Fruit fly (Drosophila melanogaster) whole organism, embryonic: ENCODE measurements around the gene CG3337.

Source experiments
- Adf1 ChIP-seq: fragments of 200-800 bp; sonication (Bioruptor generic); IDR thresholded peaks from 2 replicates; pipeline ENCODE4 v1.3.6; 2022; ENCODE audit warnings: missing biosample characterization, missing genetic modification characterization
- CG10321 ChIP-seq: fragments of 200-800 bp; sonication (Bioruptor generic); IDR thresholded peaks from 2 replicates; pipeline ENCODE4 v1.3.6; 2022; ENCODE audit warnings: missing biosample characterization, missing genetic modification characterization
- CG10959 ChIP-seq: fragments of 200-800 bp; sonication (Bioruptor generic); IDR thresholded peaks from 2 replicates; pipeline ENCODE4 v1.3.6; 2022; ENCODE audit warnings: missing biosample characterization, missing genetic modification characterization
- CG10979 ChIP-seq: fragments of 200-800 bp; sonication (Bioruptor generic); optimal IDR thresholded peaks from 2 replicates; lab custom pipeline; 2018; ENCODE audit warnings: missing biosample characterization, mild to moderate bottlenecking, missing genetic modification characterization, moderate library complexity
- CG11085 ChIP-seq: fragments of 200-800 bp; sonication (Bioruptor generic); IDR thresholded peaks from 2 replicates; pipeline ENCODE4 v1.3.6; 2022; ENCODE audit warnings: missing biosample characterization, missing genetic modification characterization
- CG11504 ChIP-seq: fragments of 200-800 bp; sonication (Bioruptor generic); optimal IDR thresholded peaks from 3 replicates; lab custom pipeline; 2019; ENCODE audit warnings: missing biosample characterization, mild to moderate bottlenecking, missing genetic modification characterization, moderate library complexity
- CG11560 ChIP-seq: fragments of 200-800 bp; sonication (Bioruptor generic); IDR thresholded peaks from 3 replicates; pipeline ENCODE4 v1.3.6; 2022; ENCODE audit warnings: missing biosample characterization, missing genetic modification characterization
- CG13123 ChIP-seq: fragments of 200-800 bp; sonication (Bioruptor generic); optimal IDR thresholded peaks from 2 replicates; lab custom pipeline; 2016; ENCODE audit warnings: missing biosample characterization, missing genetic modification characterization
- CG13424 ChIP-seq: fragments of 200-800 bp; sonication (Bioruptor generic); optimal IDR thresholded peaks from 2 replicates; lab custom pipeline; 2019; ENCODE audit warnings: missing biosample characterization, mild to moderate bottlenecking, missing genetic modification characterization, moderate library complexity
- CG14014 ChIP-seq: fragments of 200-800 bp; sonication (Bioruptor generic); IDR thresholded peaks from 2 replicates; pipeline ENCODE4 v1.3.6; 2022; ENCODE audit warnings: missing biosample characterization, missing genetic modification characterization
- CG14050 ChIP-seq: fragments of 200-800 bp; sonication (Bioruptor generic); IDR thresholded peaks from 3 replicates; pipeline ENCODE4 v1.3.6; 2022; ENCODE audit warnings: missing biosample characterization, missing genetic modification characterization
- CG15011 ChIP-seq: fragments of 200-800 bp; sonication (Bioruptor generic); optimal IDR thresholded peaks from 3 replicates; lab custom pipeline; 2018; ENCODE audit warnings: missing biosample characterization, mild to moderate bottlenecking, missing genetic modification characterization
- CG1602 ChIP-seq: fragments of 200-800 bp; sonication (Bioruptor generic); optimal IDR thresholded peaks from 3 replicates; lab custom pipeline; 2016; ENCODE audit warnings: missing biosample characterization, missing genetic modification characterization
- CG16863 ChIP-seq: fragments of 200-800 bp; sonication (Bioruptor generic); optimal IDR thresholded peaks from 3 replicates; lab custom pipeline; 2016; ENCODE audit warnings: missing biosample characterization, missing genetic modification characterization
- CG6175 ChIP-seq: fragments of 200-800 bp; sonication (Bioruptor generic); IDR thresholded peaks from 3 replicates; pipeline ENCODE4 v1.3.6; 2022; ENCODE audit warnings: missing biosample characterization, missing genetic modification characterization
- CG6654 ChIP-seq: fragments of 200-800 bp; sonication (Bioruptor generic); optimal IDR thresholded peaks from 2 replicates; lab custom pipeline; 2017; ENCODE audit warnings: missing biosample characterization, mild to moderate bottlenecking, missing genetic modification characterization
- CG7271 ChIP-seq: fragments of 200-800 bp; sonication (Bioruptor generic); optimal IDR thresholded peaks from 2 replicates; lab custom pipeline; 2018; ENCODE audit warnings: missing biosample characterization, mild to moderate bottlenecking, missing genetic modification characterization, moderate library complexity
- CG8944 ChIP-seq: fragments of 200-800 bp; sonication (Bioruptor generic); optimal IDR thresholded peaks from 3 replicates; lab custom pipeline; 2016; ENCODE audit warnings: missing biosample characterization, missing genetic modification characterization
- CG9876 ChIP-seq: fragments of 200-800 bp; sonication (Bioruptor generic); optimal IDR thresholded peaks from 2 replicates; lab custom pipeline; 2016; ENCODE audit warnings: missing biosample characterization, missing genetic modification characterization
- D ChIP-seq, 2 experiments: fragments of 200-800 bp in 1 of 2; fragments of >200 bp in 1 of 2; sonication (Bioruptor generic) in 1 of 2; optimal IDR thresholded peaks; 2 replicates in 1 of 2; 3 replicates in 1 of 2; lab custom pipeline; 2017; ENCODE audit warnings: mild to moderate bottlenecking in 1 of 2, missing biosample characterization in 1 of 2, missing genetic modification characterization in 1 of 2, missing genetic modification reagents in 1 of 2
- Doc2 ChIP-seq: fragments of 200-800 bp; sonication (Bioruptor generic); IDR thresholded peaks from 2 replicates; pipeline ENCODE4 v1.3.6; 2022; ENCODE audit warnings: missing biosample characterization, missing genetic modification characterization
- Mad ChIP-seq: fragments of 200-800 bp; sonication (Bioruptor generic); optimal IDR thresholded peaks from 2 replicates; lab custom pipeline; 2016; ENCODE audit warnings: missing biosample characterization, missing genetic modification characterization
- Nf-YC ChIP-seq: fragments of 200-800 bp; optimal IDR thresholded peaks from 3 replicates; lab custom pipeline; 2019; ENCODE audit warnings: missing biosample characterization, mild to moderate bottlenecking, missing genetic modification characterization, moderate library complexity
- Oli ChIP-seq: fragments of 200-800 bp; sonication (Bioruptor generic); optimal IDR thresholded peaks from 2 replicates; lab custom pipeline; 2018; ENCODE audit warnings: missing biosample characterization, mild to moderate bottlenecking, missing genetic modification characterization, moderate library complexity
- Ravus ChIP-seq: fragments of 200-800 bp; sonication (Bioruptor generic); IDR thresholded peaks from 2 replicates; pipeline ENCODE4 v1.3.6; 2022; ENCODE audit warnings: missing biosample characterization, missing genetic modification characterization
- Ssrp ChIP-seq: fragments of 200-800 bp; sonication (Bioruptor generic); optimal IDR thresholded peaks from 2 replicates; lab custom pipeline; 2018; ENCODE audit warnings: missing biosample characterization, mild to moderate bottlenecking, missing genetic modification characterization, moderate library complexity
- ara ChIP-seq: fragments of 200-800 bp; sonication (Bioruptor generic); IDR thresholded peaks from 2 replicates; pipeline ENCODE4 v1.3.6; 2022; ENCODE audit warnings: missing biosample characterization, missing genetic modification characterization
- cg ChIP-seq: fragments of 200-800 bp; sonication (Bioruptor generic); optimal IDR thresholded peaks from 3 replicates; lab custom pipeline; 2019; ENCODE audit warnings: missing biosample characterization, mild to moderate bottlenecking, missing genetic modification characterization, moderate library complexity
- chif ChIP-seq, 2 experiments: fragments of 200-800 bp; sonication (Bioruptor generic); optimal IDR thresholded peaks; 3 replicates each; lab custom pipeline; 2016; ENCODE audit warnings: missing biosample characterization in 2 of 2, missing genetic modification characterization in 2 of 2
- chn ChIP-seq: fragments of 200-800 bp; sonication (Bioruptor generic); optimal IDR thresholded peaks from 2 replicates; lab custom pipeline; 2016; ENCODE audit warnings: missing biosample characterization, missing genetic modification characterization
- exex ChIP-seq: fragments of 200-800 bp; sonication (Bioruptor generic); optimal IDR thresholded peaks from 4 replicates; lab custom pipeline; 2018; ENCODE audit warnings: missing biosample characterization, mild to moderate bottlenecking, missing genetic modification characterization, moderate library complexity
- ftz-f1 ChIP-seq: fragments of 200-800 bp; sonication (Bioruptor generic); optimal IDR thresholded peaks from 2 replicates; lab custom pipeline; 2016; ENCODE audit warnings: missing biosample characterization, missing genetic modification characterization
- grn ChIP-seq: fragments of 200-800 bp; sonication (Bioruptor generic); optimal IDR thresholded peaks from 3 replicates; lab custom pipeline; 2017; ENCODE audit warnings: missing biosample characterization, missing genetic modification characterization
- gro ChIP-seq: fragments of 200-800 bp; sonication (Bioruptor generic); optimal IDR thresholded peaks from 2 replicates; lab custom pipeline; 2016; ENCODE audit warnings: missing biosample characterization, missing genetic modification characterization
- hkb ChIP-seq, 2 experiments: fragments of 200-800 bp in 1 of 2; fragments of >200 bp in 1 of 2; sonication (Bioruptor generic) in 1 of 2; IDR thresholded peaks in 1 of 2; optimal IDR thresholded peaks in 1 of 2; 2 replicates each; pipeline versions ENCODE4 v1.3.6 to Lab custom; 2017 to 2022; ENCODE audit warnings: missing biosample characterization in 1 of 2, missing genetic modification characterization in 1 of 2
- hth ChIP-seq: fragments of >200 bp; optimal IDR thresholded peaks from 2 replicates; lab custom pipeline; 2017; ENCODE audit warnings: inconsistent platforms
- insv ChIP-seq, 2 experiments: fragments of 200-800 bp; sonication (Bioruptor generic); optimal IDR thresholded peaks; 3 replicates each; lab custom pipeline; 2016 to 2018; ENCODE audit warnings: missing biosample characterization in 2 of 2, missing genetic modification characterization in 2 of 2
- ken ChIP-seq: fragments of 200-800 bp; sonication (Bioruptor generic); IDR thresholded peaks from 3 replicates; pipeline ENCODE4 v1.3.6; 2022; ENCODE audit warnings: missing biosample characterization, missing genetic modification characterization
- lilli ChIP-seq: fragments of 200-800 bp; sonication (Bioruptor generic); optimal IDR thresholded peaks from 3 replicates; lab custom pipeline; 2016; ENCODE audit warnings: missing biosample characterization, missing genetic modification characterization
- mam ChIP-seq: fragments of 200-800 bp; sonication (Bioruptor generic); optimal IDR thresholded peaks from 3 replicates; lab custom pipeline; 2016; ENCODE audit warnings: missing biosample characterization, missing genetic modification characterization
- mld ChIP-seq: fragments of 200-800 bp; sonication (Bioruptor generic); IDR thresholded peaks from 3 replicates; pipeline ENCODE4 v1.3.6; 2022; ENCODE audit warnings: missing biosample characterization, missing genetic modification characterization; ENCODE audit not compliant: partially characterized antibody
- pzg ChIP-seq: fragments of 200-800 bp; sonication (Bioruptor generic); optimal IDR thresholded peaks from 3 replicates; lab custom pipeline; 2018; ENCODE audit warnings: missing biosample characterization, mild to moderate bottlenecking, missing genetic modification characterization, moderate library complexity
- sd ChIP-seq: fragments of 200-800 bp; sonication (Bioruptor generic); optimal IDR thresholded peaks from 3 replicates; lab custom pipeline; 2018; ENCODE audit warnings: missing biosample characterization, mild to moderate bottlenecking, missing genetic modification characterization, moderate library complexity
- sens ChIP-seq: fragments of 200-800 bp; sonication (Bioruptor generic); peaks from one replicate; lab custom pipeline; 2016; ENCODE audit warnings: missing biosample characterization, missing genetic modification characterization
- shn ChIP-seq: fragments of 200-800 bp; sonication (Bioruptor generic); optimal IDR thresholded peaks from 3 replicates; lab custom pipeline; 2016; ENCODE audit warnings: missing biosample characterization, missing genetic modification characterization
- sim ChIP-seq: fragments of 200-800 bp; sonication (Bioruptor generic); IDR thresholded peaks from 2 replicates; pipeline ENCODE4 v1.3.6; 2022; ENCODE audit warnings: missing biosample characterization, missing genetic modification characterization
- slp2 ChIP-seq: fragments of 200-800 bp; sonication (Bioruptor generic); optimal IDR thresholded peaks from 2 replicates; lab custom pipeline; 2016; ENCODE audit warnings: missing biosample characterization, missing genetic modification characterization
- tll ChIP-seq, 2 experiments: fragments of 200-800 bp in 1 of 2; fragments of >200 bp in 1 of 2; sonication (Bioruptor generic) in 1 of 2; optimal IDR thresholded peaks; 2 replicates each; lab custom pipeline; 2017 to 2019; ENCODE audit warnings: missing biosample characterization in 2 of 2, missing genetic modification characterization in 2 of 2, mild to moderate bottlenecking in 1 of 2, moderate library complexity in 1 of 2
- tup ChIP-seq: fragments of 200-800 bp; sonication (Bioruptor generic); optimal IDR thresholded peaks from 2 replicates; lab custom pipeline; 2016; ENCODE audit warnings: missing biosample characterization, mild to moderate bottlenecking, missing genetic modification characterization, moderate library complexity

The CG3337 gene

DNA sequence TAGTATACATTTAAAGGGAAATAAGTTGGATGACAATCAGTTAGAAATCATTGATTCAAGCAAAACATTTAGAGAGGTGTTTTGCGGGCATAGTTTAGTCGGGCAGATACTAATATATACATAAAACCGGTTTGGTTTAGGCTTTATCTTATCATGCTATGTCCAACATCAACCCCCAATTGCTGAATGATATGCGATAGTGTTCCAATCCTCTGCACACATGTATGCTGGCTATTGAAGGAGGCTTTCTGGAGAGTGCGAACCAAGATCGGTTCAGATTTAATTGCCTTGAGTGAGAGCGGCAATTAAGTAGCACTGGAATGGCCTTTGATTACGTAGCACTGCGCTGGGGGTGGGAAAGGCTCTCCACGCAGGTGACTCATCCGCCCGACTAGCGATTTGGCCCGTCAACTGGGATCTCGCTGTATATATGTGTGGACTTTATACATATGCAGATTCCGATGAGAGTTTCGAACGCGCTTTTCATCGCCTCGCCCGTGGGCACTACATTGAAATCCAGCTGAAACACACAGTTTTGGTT, 44.7 kb upstream of the CG3337 start (continued):
- TF ChIP-seq CG7271 (tag; lab: Kevin White, UChicago) (no peak), CG11560 (tag; lab: Robert Waterston, UW) (no peak), lilli (GFP tag; lab: Kevin White, UChicago) (no peak), cg (peak; percentile 9), CG10321 (GFP tag; lab: Robert Waterston, UW) (no peak), grn (GFP tag; lab: Kevin White, UChicago) (peak; percentile 42), gro (GFP tag; lab: Kevin White, UChicago) (no peak), sim (GFP tag; lab: Robert Waterston, UW) (no peak)

dm6 chr3R:21263177-21263576, 39.8 kb upstream of the CG3337 start:
- no peak for TF ChIP-seq CG6654 (GFP tag; lab: Kevin White, UChicago)
- no peak for TF ChIP-seq CG16863 (GFP tag; lab: Kevin White, UChicago)
- TF ChIP-seq chif (GFP tag; optimal IDR thresholded peaks at IDR 0.05; lab: Kevin White, UChicago), result no peak
- 0 out of 3 replicates have a peak, but pooled peaks have one; percentile 44 for TF ChIP-seq ken (GFP tag; lab: Robert Waterston, UW)
- no peak for TF ChIP-seq tll (GFP tag; optimal IDR thresholded peaks at IDR 0.05; lab: Kevin White, UChicago)
- no peak for TF ChIP-seq ara (GFP tag; lab: Robert Waterston, UW)
- TF ChIP-seq Oli (tag; lab: Kevin White, UChicago), result no peak
- no peak for TF ChIP-seq CG8944 (GFP tag; lab: Kevin White, UChicago)
- no peak for TF ChIP-seq CG11504 (tag; lab: Kevin White, UChicago)
- TF ChIP-seq Adf1 (GFP tag; lab: Robert Waterston, UW), result no peak
- no peak for TF ChIP-seq exex (tag; lab: Kevin White, UChicago)
- no peak for TF ChIP-seq hkb (optimal IDR thresholded peaks at IDR 0.05; lab: Kevin White, UChicago)
- TF ChIP-seq hkb (GFP tag; IDR thresholded peaks at IDR 0.05; lab: Robert Waterston, UW), result peak; percentile 56
- TF ChIP-seq Ssrp (tag; lab: Kevin White, UChicago), result no peak
- TF ChIP-seq Mad (GFP tag; lab: Kevin White, UChicago), result peak; percentile 13
- TF ChIP-seq CG1602 (GFP tag; lab: Kevin White, UChicago), result no peak
- TF ChIP-seq shn (GFP tag; lab: Kevin White, UChicago), result no peak
- no peak for TF ChIP-seq hth (lab: Kevin White, UChicago)
- peak; percentile 28; the same call in 1 of the 2 replicates for TF ChIP-seq CG10959 (GFP tag; lab: Robert Waterston, UW)
- TF ChIP-seq Doc2 (GFP tag; lab: Robert Waterston, UW), result no peak
- no peak for TF ChIP-seq sd (tag; lab: Kevin White, UChicago)
- peak; percentile 64; the same call in 1 of the 2 replicates for TF ChIP-seq CG14014 (GFP tag; lab: Robert Waterston, UW)
- no peak for TF ChIP-seq ftz-f1
- TF ChIP-seq CG13123, result no peak
- no peak for TF ChIP-seq insv (GFP tag; optimal IDR thresholded peaks at IDR 0.05; lab: Kevin White, UChicago)
- TF ChIP-seq mld (GFP tag; lab: Robert Waterston, UW), result no peak
- TF ChIP-seq CG11085 (GFP tag; lab: Robert Waterston, UW), result peak; percentile 30; the same call in 1 of the 2 replicates
- TF ChIP-seq mam (GFP tag; lab: Kevin White, UChicago), result no peak
- no peak for TF ChIP-seq CG13424 (tag; lab: Kevin White, UChicago)
- no peak for TF ChIP-seq CG9876 (GFP tag; lab: Kevin White, UChicago)
- TF ChIP-seq CG14050 (GFP tag; lab: Robert Waterston, UW), result no peak
- TF ChIP-seq slp2, result no peak
- TF ChIP-seq Ravus, result no peak
- no peak for TF ChIP-seq D (optimal IDR thresholded peaks at IDR 0.05; lab: Kevin White, UChicago)
- no peak for TF ChIP-seq D (GFP tag; optimal IDR thresholded peaks at IDR 0.05; lab: Kevin White, UChicago)
- no peak for TF ChIP-seq Nf-YC (tag; lab: Kevin White, UChicago)
- peak; percentile 78 for TF ChIP-seq sens (GFP tag; lab: Kevin White, UChicago)
- TF ChIP-seq pzg (GFP tag; lab: Kevin White, UChicago), result no peak
- peak; percentile 3 for TF ChIP-seq CG15011 (GFP tag; lab: Kevin White, UChicago)
- TF ChIP-seq chn (GFP tag; lab: Kevin White, UChicago), result no peak
- no peak for TF ChIP-seq tup (GFP tag; lab: Kevin White, UChicago)
- TF ChIP-seq CG10979 (tag; lab: Kevin White, UChicago), result peak; percentile 12
- no peak for TF ChIP-seq CG6175
